Fruit fly (Drosophila melanogaster): ENCODE data around the gene CG42580.

CG42580 gene

DNA sequence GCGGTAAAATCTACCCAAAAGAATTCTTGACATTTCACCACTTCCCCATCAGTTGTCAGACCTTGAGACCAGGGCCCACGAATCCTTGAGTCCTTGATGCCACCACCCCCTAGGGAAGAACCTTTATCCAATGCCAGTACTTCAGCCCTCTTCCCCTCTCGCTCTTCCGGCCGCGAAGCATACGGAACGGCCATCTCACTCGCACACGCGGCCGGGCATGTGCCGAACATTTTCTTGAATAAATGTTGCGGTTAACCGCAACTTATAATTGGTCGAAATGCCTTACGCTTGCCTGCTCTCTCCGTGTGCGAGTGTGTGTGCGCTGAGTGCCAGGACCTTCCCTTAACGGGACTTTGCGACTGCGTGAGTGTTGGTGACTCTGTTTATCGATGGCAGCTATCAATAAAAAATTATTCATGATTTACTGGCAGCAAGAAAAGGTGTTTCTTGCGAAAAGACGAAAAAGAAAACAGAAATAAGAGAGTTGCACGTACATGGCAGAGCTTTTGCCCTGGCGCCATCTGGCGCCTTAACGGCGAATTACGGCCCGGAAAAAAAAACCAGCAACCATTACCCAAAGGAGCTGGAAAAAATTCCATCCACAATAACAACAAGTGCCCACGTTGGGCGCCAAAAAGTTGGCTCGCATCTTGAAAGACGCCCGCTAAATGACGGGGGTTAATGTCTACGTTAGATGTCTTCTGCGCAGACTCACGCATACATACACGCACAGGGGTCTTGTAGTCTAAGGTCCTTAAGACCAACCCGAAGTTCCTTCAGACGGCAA is 8.9 kb downstream of the CG42580 start:
- no peak for TF ChIP-seq CG4318 (GFP tag; optimal IDR thresholded peaks at IDR 0.05)
- no peak for TF ChIP-seq CG11902 (GFP tag; optimal IDR thresholded peaks at IDR 0.05)
- no peak for TF ChIP-seq Sox15 (GFP tag; optimal IDR thresholded peaks at IDR 0.05)
- TF ChIP-seq Hr4 (GFP tag; optimal IDR thresholded peaks at IDR 0.05), result no peak
- TF ChIP-seq dsx (GFP tag; optimal IDR thresholded peaks at IDR 0.05; ENCODE audit: poor library complexity, severe bottlenecking), result no peak
- no peak for TF ChIP-seq net (GFP tag; optimal IDR thresholded peaks at IDR 0.05)
- no peak for TF ChIP-seq Hr39 (GFP tag; optimal IDR thresholded peaks at IDR 0.05)
- no peak for TF ChIP-seq Eip93F (GFP tag; optimal IDR thresholded peaks at IDR 0.05)
- TF ChIP-seq eg (GFP tag; IDR thresholded peaks at IDR 0.05), result no peak
- TF ChIP-seq Eip75B (GFP tag; optimal IDR thresholded peaks at IDR 0.05), result no peak

DNA sequence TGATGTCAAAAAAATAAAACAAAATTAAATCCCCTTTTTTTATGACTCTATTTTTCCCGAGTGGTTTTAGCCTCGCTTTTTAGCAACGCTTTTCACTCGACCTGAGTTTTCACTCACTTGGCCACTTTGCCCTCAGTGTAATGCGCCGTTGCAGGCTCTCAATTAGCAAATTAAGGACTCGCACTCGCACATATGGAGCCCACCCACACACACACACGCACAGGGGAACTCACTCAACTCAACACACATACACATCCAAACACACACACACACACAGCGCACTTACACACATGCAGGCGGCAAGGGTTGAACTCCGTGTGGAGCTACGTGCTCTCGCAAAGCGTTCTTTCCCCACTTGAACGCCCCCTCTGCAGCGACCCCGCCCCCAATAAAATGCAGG is 38.9 kb downstream of the CG42580 start:
- TF ChIP-seq Hr4 (GFP tag; optimal IDR thresholded peaks at IDR 0.05) (no peak), Ets21C (GFP tag; optimal IDR thresholded peaks at IDR 0.05) (no peak), CG6792 (GFP tag; optimal IDR thresholded peaks at IDR 0.05) (no peak), CG11762 (GFP tag; optimal IDR thresholded peaks at IDR 0.05; ENCODE audit: insufficient read depth) (no peak), CG15336 (GFP tag; IDR thresholded peaks at IDR 0.05) (no peak), CG6808 (GFP tag; optimal IDR thresholded peaks at IDR 0.05) (no peak), CG3919 (GFP tag; optimal IDR thresholded peaks at IDR 0.05) (no peak), OdsH (GFP tag; optimal IDR thresholded peaks at IDR 0.05) (no peak), topi (GFP tag; optimal IDR thresholded peaks at IDR 0.05) (no peak), eg (GFP tag; IDR thresholded peaks at IDR 0.05) (no peak), pdm3 (GFP tag; optimal IDR thresholded peaks at IDR 0.05) (no peak), Ets96B (tag; optimal IDR thresholded peaks at IDR 0.05) (no peak), ss (GFP tag; optimal IDR thresholded peaks at IDR 0.05) (no peak), svp (GFP tag) (no peak), fkh (GFP tag; optimal IDR thresholded peaks at IDR 0.05) (no peak), CG11902 (GFP tag; optimal IDR thresholded peaks at IDR 0.05) (no peak), CG4318 (GFP tag; optimal IDR thresholded peaks at IDR 0.05) (no peak)

DNA sequence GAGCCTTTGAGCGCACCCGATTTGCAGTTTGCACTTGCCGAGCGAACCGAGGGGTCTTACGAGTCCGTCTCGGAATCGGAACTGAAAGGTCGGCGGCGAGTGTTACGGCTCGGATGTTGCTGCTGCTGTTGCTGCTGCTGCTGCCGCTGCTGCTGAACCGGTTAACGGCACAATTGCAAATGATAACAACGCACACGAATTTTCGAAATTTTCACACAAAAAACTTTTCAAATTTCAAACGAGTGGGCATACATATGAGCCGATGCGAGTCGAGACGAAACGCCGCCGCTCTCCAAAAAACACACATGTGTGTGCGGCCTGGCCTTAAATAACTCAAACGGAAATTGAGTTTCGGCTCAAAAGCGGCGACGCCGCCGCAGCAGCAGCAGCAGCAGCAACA is 49.6 kb downstream of the CG42580 start, which contains the start of gene RunxA:
TSS of gene RunxA (minus strand) at position 101 of the 400 bp plus-strand sequence.
- TF ChIP-seq Eip78C (GFP tag) (no peak), CG15336 (GFP tag; IDR thresholded peaks at IDR 0.05) (no peak), Sox14 (GFP tag; optimal IDR thresholded peaks at IDR 0.05) (no peak), esn (GFP tag; optimal IDR thresholded peaks at IDR 0.05) (no peak), vri (GFP tag; optimal IDR thresholded peaks at IDR 0.05) (no peak), Ets96B (tag; optimal IDR thresholded peaks at IDR 0.05) (no peak), Sox15 (GFP tag; optimal IDR thresholded peaks at IDR 0.05) (no peak), CG6808 (GFP tag; optimal IDR thresholded peaks at IDR 0.05) (no peak), CG3032 (tag; optimal IDR thresholded peaks at IDR 0.05) (no peak)
